Fruit fly (Drosophila melanogaster): ENCODE results near the gene CG3281.

The CG3281 gene

DNA sequence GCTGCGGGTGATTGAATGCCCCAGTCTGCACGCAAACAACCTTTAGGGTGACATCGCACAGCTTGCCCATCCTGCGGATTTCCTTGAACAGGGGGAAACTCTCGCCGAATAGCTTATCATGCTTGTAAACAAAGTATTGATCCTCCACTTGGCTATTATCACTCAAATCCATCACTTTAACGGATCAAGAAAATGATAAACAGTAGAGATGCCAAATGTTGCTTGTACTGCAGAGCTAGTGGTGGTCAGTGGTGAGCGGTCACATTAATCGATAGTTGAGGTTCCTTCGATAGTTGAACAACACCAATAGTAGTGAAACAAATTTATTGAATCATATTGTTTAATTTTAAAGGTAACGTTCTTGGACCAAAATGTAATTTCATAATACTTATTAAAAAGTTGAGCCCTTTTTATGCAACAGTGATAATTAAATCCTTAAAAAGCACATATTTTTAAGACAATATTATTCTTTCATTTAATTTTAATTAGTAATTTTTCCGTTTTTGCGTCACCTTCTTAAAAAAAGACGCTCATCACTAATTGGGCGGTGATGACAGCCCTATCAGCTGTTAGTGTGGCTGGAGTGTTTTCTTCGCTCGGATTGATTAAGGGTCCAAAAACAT, 47.7 kb upstream of the CG3281 start, which contains the start of the genes KLHL18 and GCC185 (continued):
- TF ChIP-seq Oaz (GFP tag; IDR thresholded peaks at IDR 0.05) = peak; percentile 38; the same call in 1 of the 2 replicates
- TF ChIP-seq jumu (GFP tag; optimal IDR thresholded peaks at IDR 0.05) = peak; percentile 66
- TF ChIP-seq CG9797 (GFP tag; optimal IDR thresholded peaks at IDR 0.05) = peak; percentile 40
- peak; percentile 82 for TF ChIP-seq MBD-R2 (GFP tag; IDR thresholded peaks at IDR 0.05)
- TF ChIP-seq nau (GFP tag; optimal IDR thresholded peaks at IDR 0.05) = no peak
- TF ChIP-seq Scr (GFP tag; IDR thresholded peaks at IDR 0.05; ENCODE audit: partially characterized antibody) = peak; percentile 89
- TF ChIP-seq Dip2 (GFP tag; IDR thresholded peaks at IDR 0.05) = peak; percentile 36; the same call in 1 of the 2 replicates
- peak; percentile 86 for TF ChIP-seq CG12391 (tag; optimal IDR thresholded peaks at IDR 0.05)
- TF ChIP-seq sna (GFP tag; IDR thresholded peaks at IDR 0.05; ENCODE audit: partially characterized antibody) = peak; percentile 69; the same call in 1 of the 2 replicates
- peak; percentile 71 for TF ChIP-seq CG32532 (GFP tag; IDR thresholded peaks at IDR 0.05)
- no peak for TF ChIP-seq sens-2 (GFP tag; IDR thresholded peaks at IDR 0.05)
- TF ChIP-seq pum (GFP tag; optimal IDR thresholded peaks at IDR 0.05) = peak; percentile 70
- peak; percentile 68 for TF ChIP-seq CG12659 (GFP tag; optimal IDR thresholded peaks at IDR 0.05)
- TF ChIP-seq Hr51 (GFP tag; optimal IDR thresholded peaks at IDR 0.05) = peak in 1 of 2 experiments; percentile 73
- TF ChIP-seq bigmax (GFP tag; optimal IDR thresholded peaks at IDR 0.05) = no peak
- TF ChIP-seq CG4707 (GFP tag; optimal IDR thresholded peaks at IDR 0.05) = no peak

DNA sequence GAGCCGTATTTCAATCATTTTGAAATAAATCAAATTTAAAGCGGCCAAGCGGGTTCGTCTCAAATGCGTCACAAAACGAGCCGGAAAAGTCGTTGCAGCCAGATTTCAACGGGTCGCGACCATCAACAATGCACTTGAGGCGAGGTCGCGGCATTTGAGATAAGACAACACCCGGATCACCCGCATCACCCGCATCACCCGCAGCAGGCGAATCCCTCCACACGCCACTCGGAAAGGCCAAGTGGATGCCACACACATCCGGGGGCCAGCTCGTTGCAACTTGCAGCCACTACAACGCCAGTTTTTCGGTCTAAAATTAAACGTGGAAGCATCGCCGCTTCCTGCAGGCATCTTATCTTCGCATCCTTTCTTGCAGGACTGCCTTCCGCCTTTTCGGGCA, 43.8 kb upstream of the CG3281 start:
- no peak for TF ChIP-seq CG13296 (GFP tag; optimal IDR thresholded peaks at IDR 0.05)
- TF ChIP-seq CG1603 (tag; optimal IDR thresholded peaks at IDR 0.05) = no peak
- TF ChIP-seq CG11456 (GFP tag; IDR thresholded peaks at IDR 0.05) = 0 out of 3 replicates have a peak, but pooled peaks have one; percentile 25
- peak; percentile 87 for TF ChIP-seq gcm (GFP tag; optimal IDR thresholded peaks at IDR 0.05)
- TF ChIP-seq CG2199 (GFP tag; IDR thresholded peaks at IDR 0.05) = 0 out of 3 replicates have a peak, but pooled peaks have one; percentile 56
- 0 out of 2 replicates have a peak, but pooled peaks have one; percentile 12 for TF ChIP-seq bowl (GFP tag; IDR thresholded peaks at IDR 0.05)
- peak; percentile 45 for TF ChIP-seq crol (GFP tag; IDR thresholded peaks at IDR 0.05)

DNA sequence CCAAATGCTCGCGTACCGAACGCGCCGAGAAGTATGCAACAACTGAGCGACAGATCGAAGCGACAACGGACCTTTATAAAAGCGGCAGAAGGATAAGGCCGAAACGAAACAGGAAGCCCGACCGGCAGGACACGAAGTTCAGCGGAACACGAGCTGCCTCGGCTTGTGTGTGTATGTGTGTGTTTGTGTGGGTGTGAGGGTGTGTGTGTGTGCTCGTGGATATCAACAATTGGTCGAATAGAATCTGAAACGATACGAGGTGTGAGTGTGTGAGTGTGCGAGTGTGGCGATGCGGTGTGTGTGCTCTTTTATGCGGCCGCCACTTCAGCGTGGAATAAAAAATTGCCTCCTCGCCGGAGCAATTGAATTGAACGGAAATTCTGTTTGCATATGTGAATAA, 42.8 kb upstream of the CG3281 start, which contains the start of gene Tk:
Gene Tk, minus strand, starts transcription at position 57 of the 400 bp plus-strand sequence.
- TF ChIP-seq CG15073 (GFP tag; optimal IDR thresholded peaks at IDR 0.05) (no peak), CG17802 (tag; optimal IDR thresholded peaks at IDR 0.05) (no peak), Blimp-1 (GFP tag; optimal IDR thresholded peaks at IDR 0.05) (peak; percentile 4), HmgZ (tag; optimal IDR thresholded peaks at IDR 0.05) (no peak), CG11504 (tag; optimal IDR thresholded peaks at IDR 0.05) (peak; percentile 25), unpg (GFP tag; optimal IDR thresholded peaks at IDR 0.05) (no peak), dmrt11E (tag; optimal IDR thresholded peaks at IDR 0.05) (no peak), scrt (GFP tag; optimal IDR thresholded peaks at IDR 0.05) (peak; percentile 51), CG11560 (tag; IDR thresholded peaks at IDR 0.05) (no peak), Hr3 (GFP tag; optimal IDR thresholded peaks at IDR 0.05) (no peak), wor (GFP tag; IDR thresholded peaks at IDR 0.05) (no peak), en (GFP tag; optimal IDR thresholded peaks at IDR 0.05) (no peak), Dbx (GFP tag; IDR thresholded peaks at IDR 0.05) (no peak), pb (GFP tag; optimal IDR thresholded peaks at IDR 0.05) (no peak), CG7745 (tag; optimal IDR thresholded peaks at IDR 0.05) (no peak), CG17912 (GFP tag; optimal IDR thresholded peaks at IDR 0.05) (no peak), Nf-YC (tag; optimal IDR thresholded peaks at IDR 0.05) (peak; percentile 94), CG16863 (GFP tag; optimal IDR thresholded peaks at IDR 0.05) (no peak), MBD-R2 (GFP tag; IDR thresholded peaks at IDR 0.05) (no peak), br (optimal IDR thresholded peaks at IDR 0.05) (no peak), ssp (GFP tag; IDR thresholded peaks at IDR 0.05) (no peak), Rfx (GFP tag; IDR thresholded peaks at IDR 0.05) (no peak), tap (tag; optimal IDR thresholded peaks at IDR 0.05) (no peak), jumu (GFP tag; optimal IDR thresholded peaks at IDR 0.05) (no peak), Nf-YB (GFP tag; optimal IDR thresholded peaks at IDR 0.05) (peak; percentile 79), crc (GFP tag; optimal IDR thresholded peaks at IDR 0.05) (no peak), nau (GFP tag; optimal IDR thresholded peaks at IDR 0.05) (no peak), CG18011 (GFP tag; optimal IDR thresholded peaks at IDR 0.05) (no peak)
